Fruit fly (Drosophila melanogaster): Measurements from ENCODE around the gene CG1703.

DNA sequence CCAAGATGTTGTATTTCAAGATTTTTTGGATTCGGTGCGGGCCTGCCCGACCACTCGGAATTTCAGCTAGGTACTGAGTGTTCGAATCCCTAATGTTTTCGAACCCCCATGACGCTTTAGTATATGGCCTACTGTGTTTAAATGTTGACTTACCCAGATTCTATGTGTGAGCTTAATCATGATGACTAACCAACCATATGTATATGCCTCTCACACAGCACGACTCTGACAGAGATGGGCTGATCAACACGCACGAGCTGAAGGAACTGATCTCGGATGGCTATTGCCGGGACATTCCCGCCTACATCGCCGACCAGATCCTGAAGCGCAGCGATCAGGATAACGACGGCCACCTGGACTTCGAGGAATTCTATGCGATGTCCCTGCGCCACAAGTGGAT lies 7.6 kb upstream of the CG1703 start, which contains the start of gene CG2533:
- no peak for TF ChIP-seq foxo (GFP tag; optimal IDR thresholded peaks at IDR 0.05)
- TF ChIP-seq rgr (GFP tag; optimal IDR thresholded peaks at IDR 0.05): no peak
- TF ChIP-seq dmrt93B (GFP tag; optimal IDR thresholded peaks at IDR 0.05): no peak
- TF ChIP-seq Dfd (GFP tag; optimal IDR thresholded peaks at IDR 0.05): no peak
- no peak for TF ChIP-seq Rel (GFP tag; optimal IDR thresholded peaks at IDR 0.05)
- TF ChIP-seq Rel (tag; optimal IDR thresholded peaks at IDR 0.05): no peak
- TF ChIP-seq jim (GFP tag; optimal IDR thresholded peaks at IDR 0.05): no peak
- no peak for TF ChIP-seq Sp1 (GFP tag; optimal IDR thresholded peaks at IDR 0.05)
- TF ChIP-seq Jra (GFP tag; optimal IDR thresholded peaks at IDR 0.05): no peak
- no peak for TF ChIP-seq h (GFP tag; optimal IDR thresholded peaks at IDR 0.05)

Measured in whole organism, wandering third instar larva.